Fruit fly (Drosophila melanogaster) whole organism, embryonic: Measurements from ENCODE around the gene CG15923.
A peak's percentile ranks its signal among the peaks of the same experiment; 100 is the strongest.

Source experiments
- Aef1 ChIP-seq: fragments of 200-800 bp; sonication (Bioruptor generic); IDR thresholded peaks from 3 replicates; pipeline ENCODE4 v1.3.6; 2022; ENCODE audit warnings: missing biosample characterization, missing genetic modification characterization
- Atf3 ChIP-seq: fragments of 200-800 bp; sonication (Bioruptor generic); optimal IDR thresholded peaks from 3 replicates; lab custom pipeline; 2016; ENCODE audit warnings: missing biosample characterization, missing genetic modification characterization
- Awh ChIP-seq: fragments of 200-800 bp; sonication (Bioruptor generic); IDR thresholded peaks from 2 replicates; pipeline ENCODE4, ENCODE4 v1.3.6; 2022; ENCODE audit warnings: missing biosample characterization, missing genetic modification characterization
- BtbVII ChIP-seq: fragments of 200-800 bp; sonication (Bioruptor generic); optimal IDR thresholded peaks from 3 replicates; lab custom pipeline; 2017; ENCODE audit warnings: missing biosample characterization, mild to moderate bottlenecking, missing genetic modification characterization
- CG12391 ChIP-seq: fragments of 200-800 bp; sonication (Bioruptor generic); optimal IDR thresholded peaks from 3 replicates; lab custom pipeline; 2018; ENCODE audit warnings: missing biosample characterization, mild to moderate bottlenecking, missing genetic modification characterization, moderate library complexity
- CG14965 ChIP-seq: fragments of 200-800 bp; sonication (Bioruptor generic); optimal IDR thresholded peaks from 2 replicates; lab custom pipeline; 2016; ENCODE audit warnings: missing biosample characterization, missing genetic modification characterization, borderline replicate concordance
- CG15514 ChIP-seq: fragments of 200-800 bp; sonication (Bioruptor generic); optimal IDR thresholded peaks from 3 replicates; lab custom pipeline; 2017; ENCODE audit warnings: missing biosample characterization, missing genetic modification characterization, mild to moderate bottlenecking, moderate library complexity, missing genetic modification reagents
- CG15601 ChIP-seq: fragments of 200-800 bp; sonication (Bioruptor generic); optimal IDR thresholded peaks from 3 replicates; lab custom pipeline; 2019; ENCODE audit warnings: missing biosample characterization, mild to moderate bottlenecking, missing genetic modification characterization, moderate library complexity
- CG17328 ChIP-seq: fragments of 200-800 bp; sonication (Bioruptor generic); IDR thresholded peaks from 2 replicates; pipeline ENCODE4 v1.3.6; 2022; ENCODE audit warnings: missing biosample characterization, missing genetic modification characterization
- CG2712 ChIP-seq: fragments of 200-800 bp; optimal IDR thresholded peaks from 3 replicates; lab custom pipeline; 2019; ENCODE audit warnings: missing biosample characterization, mild to moderate bottlenecking, missing genetic modification characterization, moderate library complexity
- CG3163 ChIP-seq: fragments of 200-800 bp; sonication (Bioruptor generic); optimal IDR thresholded peaks from 3 replicates; lab custom pipeline; 2016; ENCODE audit warnings: missing biosample characterization, missing genetic modification characterization
- CG32532 ChIP-seq: fragments of 200-800 bp; sonication (Bioruptor generic); IDR thresholded peaks from 2 replicates; pipeline ENCODE4 v1.3.6; 2022; ENCODE audit warnings: missing biosample characterization, missing genetic modification characterization
- CG34422 ChIP-seq: fragments of 200-800 bp; sonication (Bioruptor generic); IDR thresholded peaks from 3 replicates; pipeline ENCODE4 v1.3.6; 2022; ENCODE audit warnings: missing biosample characterization, missing genetic modification characterization
- CG4360 ChIP-seq: fragments of 200-800 bp; sonication (Bioruptor generic); IDR thresholded peaks from 2 replicates; pipeline ENCODE4 v1.3.6; 2022; ENCODE audit warnings: missing biosample characterization, missing genetic modification characterization
- CG4707 ChIP-seq: fragments of 200-800 bp; sonication (Bioruptor generic); optimal IDR thresholded peaks from 2 replicates; lab custom pipeline; 2018; ENCODE audit warnings: missing biosample characterization, mild to moderate bottlenecking, missing genetic modification characterization, moderate library complexity
- CG4820 ChIP-seq: fragments of 200-800 bp; sonication (Bioruptor generic); optimal IDR thresholded peaks from 3 replicates; lab custom pipeline; 2016; ENCODE audit warnings: missing biosample characterization, missing genetic modification characterization
- CG5953 ChIP-seq: fragments of 200-800 bp; sonication (Bioruptor generic); IDR thresholded peaks from 2 replicates; pipeline ENCODE4 v1.3.6; 2022; ENCODE audit warnings: missing biosample characterization, missing genetic modification characterization
- CG6254 ChIP-seq: fragments of 200-800 bp; sonication (Bioruptor generic); optimal IDR thresholded peaks from 3 replicates; lab custom pipeline; 2017; ENCODE audit warnings: mild to moderate bottlenecking, missing biosample characterization, missing genetic modification reagents, missing genetic modification characterization
- CG7786 ChIP-seq: fragments of 200-800 bp; sonication (Bioruptor generic); optimal IDR thresholded peaks from 2 replicates; lab custom pipeline; 2016; ENCODE audit warnings: missing biosample characterization, missing genetic modification characterization
- CG7963 ChIP-seq: fragments of 200-800 bp; sonication (Bioruptor generic); IDR thresholded peaks from 3 replicates; pipeline ENCODE4 v1.3.6; 2022; ENCODE audit warnings: missing biosample characterization, missing genetic modification characterization; ENCODE audit not compliant: partially characterized antibody
- CG8388 ChIP-seq: fragments of 200-800 bp; sonication (Bioruptor generic); optimal IDR thresholded peaks from 2 replicates; lab custom pipeline; 2019; ENCODE audit warnings: missing biosample characterization, mild to moderate bottlenecking, missing genetic modification characterization, moderate library complexity
- Dek ChIP-seq: fragments of 200-800 bp; sonication (Bioruptor generic); optimal IDR thresholded peaks from 3 replicates; lab custom pipeline; 2019; ENCODE audit warnings: missing biosample characterization, mild to moderate bottlenecking, missing genetic modification characterization, moderate library complexity
- Dp ChIP-seq: fragments of 200-800 bp; sonication (Bioruptor generic); optimal IDR thresholded peaks from 2 replicates; lab custom pipeline; 2018; ENCODE audit warnings: missing biosample characterization, mild to moderate bottlenecking, missing genetic modification characterization, moderate library complexity
- E2f2 ChIP-seq: fragments of 200-800 bp; sonication (Bioruptor generic); IDR thresholded peaks from 2 replicates; pipeline ENCODE4 v1.3.6; 2022; ENCODE audit warnings: missing biosample characterization, missing genetic modification characterization
- GATAe ChIP-seq: fragments of 200-800 bp; sonication (Bioruptor generic); conservative IDR thresholded peaks from 2 replicates; pipeline ENCODE4 v1.3.6; 2022; ENCODE audit warnings: missing biosample characterization, missing genetic modification characterization
- HLH4C ChIP-seq: fragments of 200-800 bp; sonication (Bioruptor generic); IDR thresholded peaks from 3 replicates; pipeline ENCODE4 v1.3.6; 2022; ENCODE audit warnings: missing biosample characterization, missing genetic modification characterization; ENCODE audit not compliant: partially characterized antibody
- MESR4 ChIP-seq: fragments of 200-800 bp; sonication (Bioruptor generic); optimal IDR thresholded peaks from 2 replicates; lab custom pipeline; 2018; ENCODE audit warnings: missing biosample characterization, mild to moderate bottlenecking, missing genetic modification characterization, moderate library complexity
- Max ChIP-seq: fragments of 200-800 bp; sonication (Bioruptor generic); optimal IDR thresholded peaks from 2 replicates; lab custom pipeline; 2016; ENCODE audit warnings: missing biosample characterization, mild to moderate bottlenecking, missing genetic modification characterization
- Opbp ChIP-seq: fragments of 200-800 bp; sonication (Bioruptor generic); IDR thresholded peaks from 3 replicates; pipeline ENCODE4 v1.3.6; 2022; ENCODE audit warnings: missing biosample characterization, missing genetic modification characterization; ENCODE audit not compliant: partially characterized antibody
- al ChIP-seq: fragments of 200-800 bp; sonication (Bioruptor generic); IDR thresholded peaks from 2 replicates; pipeline ENCODE4 v1.3.6; 2022; ENCODE audit warnings: missing biosample characterization, missing genetic modification characterization
- amos ChIP-seq: fragments of 200-800 bp; sonication (Bioruptor generic); IDR thresholded peaks from 2 replicates; pipeline ENCODE4 v1.3.6; 2022; ENCODE audit warnings: missing biosample characterization, missing genetic modification characterization; ENCODE audit not compliant: partially characterized antibody
- br ChIP-seq: fragments of >200 bp; optimal IDR thresholded peaks from 2 replicates; lab custom pipeline; 2017
- btn ChIP-seq: fragments of 200-800 bp; sonication (Bioruptor generic); optimal IDR thresholded peaks from 2 replicates; lab custom pipeline; 2016; ENCODE audit warnings: missing biosample characterization, missing genetic modification characterization
- cato ChIP-seq: fragments of 200-800 bp; sonication (Bioruptor generic); optimal IDR thresholded peaks from 2 replicates; lab custom pipeline; 2016; ENCODE audit warnings: missing biosample characterization, missing genetic modification characterization, borderline replicate concordance
- chm ChIP-seq: fragments of 200-800 bp; sonication (Bioruptor generic); IDR thresholded peaks from 2 replicates; pipeline ENCODE4 v1.3.6; 2022; ENCODE audit warnings: missing biosample characterization, missing genetic modification characterization
- dan ChIP-seq: fragments of 200-800 bp; sonication (Bioruptor generic); IDR thresholded peaks from 2 replicates; pipeline ENCODE4 v1.3.6; 2022; ENCODE audit warnings: missing biosample characterization, missing genetic modification characterization
- disco-r ChIP-seq: fragments of 200-800 bp; sonication (Bioruptor generic); optimal IDR thresholded peaks from 2 replicates; lab custom pipeline; 2016; ENCODE audit warnings: missing biosample characterization, missing genetic modification characterization
- dysf ChIP-seq: fragments of 200-800 bp; sonication (Bioruptor generic); IDR thresholded peaks from 3 replicates; pipeline ENCODE4 v1.3.6; 2022; ENCODE audit warnings: missing biosample characterization, missing genetic modification characterization
- esg ChIP-seq: fragments of 200-800 bp; sonication (Bioruptor generic); conservative IDR thresholded peaks from 2 replicates; pipeline ENCODE4 v1.3.6; 2022; ENCODE audit warnings: missing biosample characterization, missing genetic modification characterization
- ewg ChIP-seq: fragments of 200-800 bp; sonication (Bioruptor generic); optimal IDR thresholded peaks from 3 replicates; lab custom pipeline; 2017; ENCODE audit warnings: mild to moderate bottlenecking, missing biosample characterization, missing genetic modification reagents, missing genetic modification characterization
- fd3F ChIP-seq: fragments of 200-800 bp; sonication (Bioruptor generic); optimal IDR thresholded peaks from 2 replicates; lab custom pipeline; 2018; ENCODE audit warnings: missing biosample characterization, mild to moderate bottlenecking, missing genetic modification characterization, moderate library complexity
- knrl ChIP-seq: fragments of 200-800 bp; sonication (Bioruptor generic); IDR thresholded peaks from 3 replicates; pipeline ENCODE4 v1.3.6; 2022; ENCODE audit warnings: missing biosample characterization, missing genetic modification characterization; ENCODE audit not compliant: partially characterized antibody
- nerfin-1 ChIP-seq: fragments of 200-800 bp; sonication (Bioruptor generic); optimal IDR thresholded peaks from 3 replicates; lab custom pipeline; 2019; ENCODE audit warnings: missing biosample characterization, mild to moderate bottlenecking, missing genetic modification characterization, moderate library complexity
- row ChIP-seq: fragments of 200-800 bp; sonication (Bioruptor generic); IDR thresholded peaks from 3 replicates; pipeline ENCODE4 v1.3.6; 2022; ENCODE audit warnings: missing biosample characterization, missing genetic modification characterization
- scrt ChIP-seq: fragments of 200-800 bp; sonication (Bioruptor generic); optimal IDR thresholded peaks from 2 replicates; lab custom pipeline; 2018; ENCODE audit warnings: missing biosample characterization, mild to moderate bottlenecking, missing genetic modification characterization, moderate library complexity
- seq ChIP-seq: fragments of 200-800 bp; sonication (Bioruptor generic); IDR thresholded peaks from 2 replicates; pipeline ENCODE4 v1.3.6; 2022; ENCODE audit warnings: missing biosample characterization, missing genetic modification characterization
- sqz ChIP-seq: fragments of 200-800 bp; sonication (Bioruptor generic); optimal IDR thresholded peaks from 3 replicates; lab custom pipeline; 2018; ENCODE audit warnings: missing biosample characterization, mild to moderate bottlenecking, missing genetic modification characterization
- stc ChIP-seq: fragments of 200-800 bp; sonication (Bioruptor generic); IDR thresholded peaks from 2 replicates; pipeline ENCODE4 v1.3.6; 2022; ENCODE audit warnings: missing biosample characterization, missing genetic modification characterization
- vvl ChIP-seq: fragments of 200-800 bp; sonication (Bioruptor generic); IDR thresholded peaks from 2 replicates; pipeline ENCODE4 v1.3.6; 2022; ENCODE audit warnings: missing biosample characterization, missing genetic modification characterization
- wdn ChIP-seq: fragments of 200-800 bp; sonication (Bioruptor generic); IDR thresholded peaks from 2 replicates; pipeline ENCODE4 v1.3.6; 2022; ENCODE audit warnings: missing biosample characterization, missing genetic modification characterization
- zfh2 ChIP-seq: fragments of 200-800 bp; sonication (Bioruptor generic); optimal IDR thresholded peaks from 2 replicates; lab custom pipeline; 2016; ENCODE audit warnings: missing biosample characterization, missing genetic modification characterization

The CG15923 gene

dm6 chr3R:20635735-20636134 is 19.0 kb upstream of the CG15923 start (continued):
- TF ChIP-seq Dp (GFP tag; lab: Kevin White, UChicago) = peak; percentile 87
- peak; percentile 8; the same call in 1 of the 2 replicates for TF ChIP-seq vvl (GFP tag; lab: Robert Waterston, UW)
- peak; percentile 100 for TF ChIP-seq CG6254 (GFP tag; lab: Kevin White, UChicago)
- peak; percentile 93 for TF ChIP-seq E2f2 (GFP tag; lab: Robert Waterston, UW)
- TF ChIP-seq CG32532 = peak; percentile 46; the same call in 1 of the 2 replicates
- TF ChIP-seq stc (GFP tag; lab: Robert Waterston, UW) = 0 out of 2 replicates have a peak, but pooled peaks have one; percentile 27
- peak; percentile 62 for TF ChIP-seq seq (GFP tag; lab: Robert Waterston, UW)
- no peak for TF ChIP-seq amos (GFP tag; lab: Robert Waterston, UW)
- TF ChIP-seq CG7786 = no peak
- peak; percentile 100 for TF ChIP-seq scrt (GFP tag; lab: Kevin White, UChicago)
- TF ChIP-seq CG15601 (tag; lab: Kevin White, UChicago) = no peak
- no peak for TF ChIP-seq sqz (GFP tag; lab: Kevin White, UChicago)
- TF ChIP-seq al = 0 out of 2 replicates have a peak, but pooled peaks have one; percentile 7
- TF ChIP-seq Aef1 (GFP tag; lab: Robert Waterston, UW) = no peak
- TF ChIP-seq BtbVII (GFP tag; lab: Kevin White, UChicago) = no peak
- no peak for TF ChIP-seq btn (GFP tag; lab: Kevin White, UChicago)
- TF ChIP-seq row (GFP tag; lab: Robert Waterston, UW) = no peak
- TF ChIP-seq dysf (GFP tag; lab: Robert Waterston, UW) = no peak
- no peak for TF ChIP-seq fd3F (GFP tag; lab: Kevin White, UChicago)
- TF ChIP-seq CG2712 = no peak
- 0 out of 3 replicates have a peak, but pooled peaks have one; percentile 37 for TF ChIP-seq CG7963 (GFP tag; lab: Robert Waterston, UW)
- TF ChIP-seq wdn (GFP tag; lab: Robert Waterston, UW) = no peak
- 0 out of 3 replicates have a peak, but pooled peaks have one; percentile 26 for TF ChIP-seq Opbp (GFP tag; lab: Robert Waterston, UW)
- peak; percentile 90 for TF ChIP-seq nerfin-1
- no peak for TF ChIP-seq zfh2 (GFP tag; lab: Kevin White, UChicago)
- TF ChIP-seq CG4360 (GFP tag; lab: Robert Waterston, UW) = 0 out of 2 replicates have a peak, but pooled peaks have one; percentile 9
- no peak for TF ChIP-seq knrl (GFP tag; lab: Robert Waterston, UW)
- TF ChIP-seq MESR4 (GFP tag; lab: Kevin White, UChicago) = peak; percentile 8
- no peak for TF ChIP-seq CG17328
- peak; percentile 65; the same call in 1 of the 3 replicates for TF ChIP-seq CG34422 (GFP tag; lab: Robert Waterston, UW)
- no peak for TF ChIP-seq disco-r (GFP tag; lab: Kevin White, UChicago)
- peak; percentile 30 for TF ChIP-seq CG15514 (GFP tag; lab: Kevin White, UChicago)
- TF ChIP-seq CG5953 (GFP tag; lab: Robert Waterston, UW) = no peak
- no peak for TF ChIP-seq CG4820 (GFP tag; lab: Kevin White, UChicago)
- TF ChIP-seq chm = peak; percentile 46
- no peak for TF ChIP-seq GATAe (GFP tag; lab: Robert Waterston, UW)
- TF ChIP-seq CG4707 (GFP tag; lab: Kevin White, UChicago) = no peak
- TF ChIP-seq Awh (GFP tag; lab: Robert Waterston, UW) = 0 out of 2 replicates have a peak, but pooled peaks have one; percentile 30
- TF ChIP-seq esg (GFP tag; lab: Robert Waterston, UW) = no peak
- no peak for TF ChIP-seq Max
- TF ChIP-seq cato (GFP tag; lab: Kevin White, UChicago) = no peak
- TF ChIP-seq CG14965 = no peak
- TF ChIP-seq CG12391 (tag; lab: Kevin White, UChicago) = no peak
- TF ChIP-seq br (lab: Kevin White, UChicago) = no peak
- no peak for TF ChIP-seq Atf3 (GFP tag; lab: Kevin White, UChicago)
- TF ChIP-seq dan (GFP tag; lab: Robert Waterston, UW) = no peak
- no peak for TF ChIP-seq CG8388 (GFP tag; lab: Kevin White, UChicago)
- no peak for TF ChIP-seq HLH4C
- no peak for TF ChIP-seq Dek (tag; lab: Kevin White, UChicago)
- TF ChIP-seq CG3163 (GFP tag; lab: Kevin White, UChicago) = no peak
- TF ChIP-seq ewg (GFP tag; lab: Kevin White, UChicago) = peak; percentile 93
